Worm (Caenorhabditis elegans) whole organism, L3 larva: ENCODE results near the gene srv-4.

ENCODE experiments used
- ceh-82 ChIP-seq: fragments of 150-350 bp; optimal IDR thresholded peaks from 2 replicates; lab custom pipeline; 2014; ENCODE audit warnings: missing biosample characterization, missing genetic modification characterization
- nhr-11 ChIP-seq: fragments of 150-350 bp; optimal IDR thresholded peaks from 2 replicates; lab custom pipeline; 2014; ENCODE audit warnings: missing biosample characterization, missing genetic modification characterization

ce11 chrIV:4294552-4294951 lies 6.3 kb upstream of the srv-4 start, which contains the start of gene F15E6.3:
- TF ChIP-seq nhr-11 (tag; lab: Kevin White, UChicago) (no peak), ceh-82 (tag; lab: Kevin White, UChicago) (no peak)
